Worm (Caenorhabditis elegans) whole organism, L2 larva: Measurements from ENCODE around the gene ifas-1.

Source experiments
- F13H6.1 ChIP-seq: sonication (generic microtip); optimal IDR thresholded peaks from 2 replicates; lab custom pipeline; 2016; ENCODE audit warnings: missing genetic modification characterization, missing compliant biosample characterization
- ZK546.5 ChIP-seq: sonication (generic microtip); optimal IDR thresholded peaks from 2 replicates; lab custom pipeline; 2017; ENCODE audit warnings: missing biosample characterization, missing genetic modification characterization
- alr-1 ChIP-seq: fragments of 150-350 bp; optimal IDR thresholded peaks from 2 replicates; lab custom pipeline; 2014; ENCODE audit warnings: missing biosample characterization, missing genetic modification characterization
- aly-2 ChIP-seq: fragments of 150-350 bp; optimal IDR thresholded peaks from 2 replicates; lab custom pipeline; 2014; ENCODE audit warnings: missing biosample characterization, missing genetic modification characterization
- ama-1 ChIP-seq: fragments of 150-350 bp; optimal IDR thresholded peaks from 2 replicates; lab custom pipeline; 2018; ENCODE audit warnings: inconsistent platforms
- blmp-1 ChIP-seq: sonication (generic microtip); optimal IDR thresholded peaks from 2 replicates; lab custom pipeline; 2017; ENCODE audit warnings: missing genetic modification characterization, mild to moderate bottlenecking, missing compliant biosample characterization, antibody characterized with exemption, moderate library complexity; ENCODE audit not compliant: insufficient read depth
- ceh-16 ChIP-seq: fragments of 150-350 bp; optimal IDR thresholded peaks from 2 replicates; lab custom pipeline; 2014; ENCODE audit warnings: missing biosample characterization, missing genetic modification characterization
- crh-2 ChIP-seq: sonication (generic microtip); optimal IDR thresholded peaks from 2 replicates; lab custom pipeline; 2017; ENCODE audit warnings: missing biosample characterization, missing genetic modification characterization
- dmd-4 ChIP-seq: sonication (generic microtip); optimal IDR thresholded peaks from 2 replicates; lab custom pipeline; 2017; ENCODE audit warnings: missing biosample characterization, missing genetic modification characterization
- egl-27 ChIP-seq: sonication (generic microtip); optimal IDR thresholded peaks from 3 replicates; lab custom pipeline; 2017; ENCODE audit warnings: missing biosample characterization, missing genetic modification reagents, missing genetic modification characterization
- elt-1 ChIP-seq: fragments of 150-350 bp; optimal IDR thresholded peaks from 2 replicates; lab custom pipeline; 2014; ENCODE audit warnings: missing biosample characterization, missing genetic modification characterization
- elt-3 ChIP-seq: sonication (generic microtip); optimal IDR thresholded peaks from 2 replicates; lab custom pipeline; 2017; ENCODE audit warnings: missing biosample characterization, missing genetic modification characterization
- fos-1 ChIP-seq: fragments of 150-350 bp; optimal IDR thresholded peaks from 2 replicates; lab custom pipeline; 2014; ENCODE audit warnings: missing biosample characterization, missing genetic modification characterization
- gmeb-1 ChIP-seq: fragments of 150-350 bp; optimal IDR thresholded peaks from 2 replicates; lab custom pipeline; 2014; ENCODE audit warnings: missing biosample characterization, missing genetic modification characterization
- lin-11 ChIP-seq: fragments of 150-350 bp; sonication (generic microtip); optimal IDR thresholded peaks from 2 replicates; lab custom pipeline; 2014; ENCODE audit warnings: missing biosample characterization, missing genetic modification characterization, inconsistent platforms, mixed read lengths
- lin-13 ChIP-seq: fragments of 150-350 bp; optimal IDR thresholded peaks from 2 replicates; lab custom pipeline; 2014; ENCODE audit warnings: missing biosample characterization, missing genetic modification reagents, missing genetic modification characterization
- lin-39 ChIP-seq: fragments of 150-350 bp; optimal IDR thresholded peaks from 2 replicates; lab custom pipeline; 2014; ENCODE audit warnings: missing biosample characterization, missing genetic modification reagents, missing genetic modification characterization
- lsy-2 ChIP-seq, 2 experiments: fragments of 150-350 bp in 1 of 2; sonication (generic microtip) in 1 of 2; optimal IDR thresholded peaks; 2 replicates each; lab custom pipeline; 2014 to 2017; ENCODE audit warnings: missing biosample characterization in 2 of 2, missing genetic modification characterization in 2 of 2
- mbf-1 ChIP-seq: sonication (generic microtip); optimal IDR thresholded peaks from 2 replicates; lab custom pipeline; 2017; ENCODE audit warnings: missing biosample characterization, missing genetic modification characterization
- mdl-1 ChIP-seq, 2 experiments: fragments of 150-350 bp in 1 of 2; sonication (generic microtip) in 1 of 2; optimal IDR thresholded peaks; 2 replicates each; lab custom pipeline; 2017; ENCODE audit warnings: missing biosample characterization in 2 of 2, missing genetic modification characterization in 2 of 2
- nhr-12 ChIP-seq: fragments of 150-350 bp; optimal IDR thresholded peaks from 2 replicates; lab custom pipeline; 2014; ENCODE audit warnings: missing biosample characterization, missing genetic modification characterization
- nhr-129 ChIP-seq: fragments of 150-350 bp; optimal IDR thresholded peaks from 2 replicates; lab custom pipeline; 2014; ENCODE audit warnings: missing biosample characterization, missing genetic modification characterization
- nhr-21 ChIP-seq: fragments of 150-350 bp; optimal IDR thresholded peaks from 2 replicates; lab custom pipeline; 2014; ENCODE audit warnings: missing biosample characterization, missing genetic modification characterization
- nhr-23 ChIP-seq: fragments of 150-350 bp; optimal IDR thresholded peaks from 2 replicates; lab custom pipeline; 2014; ENCODE audit warnings: missing biosample characterization, missing genetic modification reagents, missing genetic modification characterization
- nhr-237 ChIP-seq: fragments of 150-350 bp; optimal IDR thresholded peaks from 2 replicates; lab custom pipeline; 2014; ENCODE audit warnings: missing biosample characterization, missing genetic modification characterization
- nhr-25 ChIP-seq: fragments of 150-350 bp; sonication (generic microtip); optimal IDR thresholded peaks from 3 replicates; lab custom pipeline; 2014; ENCODE audit warnings: missing biosample characterization, missing genetic modification characterization
- nhr-6 ChIP-seq: fragments of 150-350 bp; optimal IDR thresholded peaks from 2 replicates; lab custom pipeline; 2014; ENCODE audit warnings: missing biosample characterization, missing genetic modification characterization
- nhr-77 ChIP-seq: fragments of 150-350 bp; optimal IDR thresholded peaks from 2 replicates; lab custom pipeline; 2014; ENCODE audit warnings: missing biosample characterization, missing genetic modification characterization
- peb-1 ChIP-seq: fragments of 150-350 bp; optimal IDR thresholded peaks from 2 replicates; lab custom pipeline; 2014; ENCODE audit warnings: missing biosample characterization, missing genetic modification characterization
- sem-4 ChIP-seq: fragments of 150-350 bp; optimal IDR thresholded peaks from 2 replicates; lab custom pipeline; 2014; ENCODE audit warnings: missing biosample characterization, missing genetic modification reagents, missing genetic modification characterization
- skn-1 ChIP-seq: sonication (generic microtip); optimal IDR thresholded peaks from 2 replicates; lab custom pipeline; 2017; ENCODE audit warnings: missing biosample characterization, missing genetic modification characterization
- sma-3 ChIP-seq: sonication (generic microtip); optimal IDR thresholded peaks from 2 replicates; lab custom pipeline; 2016; ENCODE audit warnings: missing genetic modification reagents, missing genetic modification characterization, missing compliant biosample characterization
- sma-9 ChIP-seq, 2 experiments: fragments of 150-350 bp in 1 of 2; sonication (generic microtip) in 1 of 2; optimal IDR thresholded peaks; 2 replicates each; lab custom pipeline; 2014 to 2016; ENCODE audit warnings: missing genetic modification characterization in 2 of 2, mild to moderate bottlenecking in 1 of 2, missing biosample characterization in 1 of 2, missing compliant biosample characterization in 1 of 2, missing genetic modification reagents in 1 of 2, moderate library complexity in 1 of 2
- snpc-4 ChIP-seq: fragments of 150-350 bp; optimal IDR thresholded peaks from 2 replicates; lab custom pipeline; 2014; ENCODE audit warnings: missing biosample characterization, missing genetic modification characterization
- unc-39 ChIP-seq: fragments of 150-350 bp; optimal IDR thresholded peaks from 2 replicates; lab custom pipeline; 2014; ENCODE audit warnings: missing biosample characterization, missing genetic modification characterization
- unc-55 ChIP-seq: fragments of 150-350 bp; sonication (generic microtip); optimal IDR thresholded peaks from 3 replicates; lab custom pipeline; 2014; ENCODE audit warnings: missing biosample characterization, missing genetic modification reagents, missing genetic modification characterization
- zag-1 ChIP-seq: fragments of 150-350 bp; optimal IDR thresholded peaks from 2 replicates; lab custom pipeline; 2014; ENCODE audit warnings: missing biosample characterization, missing genetic modification characterization
- ztf-1 ChIP-seq: fragments of 200-800 bp; sonication (Bioruptor generic); conservative IDR thresholded peaks from 2 replicates; pipeline ENCODE4 v1.3.6; 2022; ENCODE audit warnings: missing genetic modification characterization, missing compliant biosample characterization

ifas-1 gene

ce11 chrII:3701305-3701704 is 12.8 kb upstream of the ifas-1 start, which contains the start of gene srx-105:
srx-105 (minus strand) TSS chrII:3701405.
- TF ChIP-seq egl-27, result no peak
- no peak for TF ChIP-seq nhr-12 (tag; lab: Kevin White, UChicago)
- TF ChIP-seq aly-2 (tag; lab: Kevin White, UChicago), result no peak
- no peak for TF ChIP-seq nhr-25 (tag; lab: Kevin White, UChicago)
- no peak for TF ChIP-seq snpc-4 (tag; lab: Kevin White, UChicago)
- TF ChIP-seq sma-3 (GFP tag; lab: Kevin White, UChicago), result no peak
- TF ChIP-seq nhr-21 (tag; lab: Kevin White, UChicago), result no peak
- no peak for TF ChIP-seq peb-1
- no peak for TF ChIP-seq ceh-16 (tag; lab: Kevin White, UChicago)
- TF ChIP-seq blmp-1 (tag; lab: Kevin White, UChicago), result no peak
- no peak for TF ChIP-seq unc-55 (GFP tag; lab: Kevin White, UChicago)
- no peak for TF ChIP-seq alr-1
- no peak for TF ChIP-seq zag-1
- TF ChIP-seq mbf-1 (tag; lab: Kevin White, UChicago), result no peak
- TF ChIP-seq, all 48 proteins: peak for 0

- TF ChIP-seq sem-4 (tag; lab: Kevin White, UChicago), result no peak
- TF ChIP-seq nhr-21 (tag; lab: Kevin White, UChicago), result no peak
- no peak for TF ChIP-seq nhr-237 (tag; lab: Kevin White, UChicago)
- TF ChIP-seq nhr-23 (tag; lab: Kevin White, UChicago), result no peak
- no peak for TF ChIP-seq lsy-2 (tag; optimal IDR thresholded peaks at IDR 0.05; lab: Kevin White, UChicago)
- TF ChIP-seq skn-1, result no peak
These were observed 11.1 kb upstream of the ifas-1 start, which contains the start of gene srx-104 for ce11 chrII:3699591-3699990. srx-104 (minus strand) TSS chrII:3699691.

- TF ChIP-seq nhr-77 (tag; lab: Kevin White, UChicago) (no peak), zag-1 (no peak), egl-27 (no peak), nhr-6 (tag; lab: Kevin White, UChicago) (no peak), nhr-23 (tag; lab: Kevin White, UChicago) (no peak), sma-9 (GFP tag; optimal IDR thresholded peaks at IDR 0.05; lab: Kevin White, UChicago) (no peak), sma-9 (tag; optimal IDR thresholded peaks at IDR 0.05; lab: Kevin White, UChicago) (no peak), mdl-1 (tag; optimal IDR thresholded peaks at IDR 0.05; lab: Kevin White, UChicago) (no peak), lin-39 (no peak), nhr-25 (tag; lab: Kevin White, UChicago) (no peak), elt-3 (tag; lab: Kevin White, UChicago) (no peak), peb-1 (no peak), snpc-4 (tag; lab: Kevin White, UChicago) (no peak), ama-1 (lab: Kevin White, UChicago) (no peak), unc-39 (tag; lab: Kevin White, UChicago) (no peak), lin-13 (GFP tag; lab: Kevin White, UChicago) (no peak)
- TF ChIP-seq, all 48 proteins: peak for 0
These were observed 6.1 kb upstream of the ifas-1 start, which contains the start of gene srx-102 for ce11 chrII:3694664-3695063. srx-102 (minus strand) TSS chrII:3694764.

ce11 chrII:3690646-3691045 is 2.1 kb upstream of the ifas-1 start, which contains the start of gene srx-101:
srx-101 (minus strand) TSS chrII:3690746.
- no peak for TF ChIP-seq nhr-12 (tag; lab: Kevin White, UChicago)
- no peak for TF ChIP-seq nhr-237 (tag; lab: Kevin White, UChicago)
- TF ChIP-seq peb-1, result no peak
- TF ChIP-seq, all 48 proteins: peak for 0

- TF ChIP-seq unc-55 (GFP tag; lab: Kevin White, UChicago) (peak; percentile 37), mdl-1 (tag; optimal IDR thresholded peaks at IDR 0.05; lab: Kevin White, UChicago) (no peak), fos-1 (tag; lab: Kevin White, UChicago) (peak; percentile 44)
These were observed 3.9 kb downstream of the ifas-1 start for ce11 chrII:3684487-3685067.

- TF ChIP-seq mdl-1 (tag; optimal IDR thresholded peaks at IDR 0.05; lab: Kevin White, UChicago), result peak in 1 of 2 experiments; percentile 55
- no peak for TF ChIP-seq nhr-12 (tag; lab: Kevin White, UChicago)
- TF ChIP-seq nhr-21 (tag; lab: Kevin White, UChicago), result peak; percentile 61
- peak; percentile 91 for TF ChIP-seq gmeb-1
- no peak for TF ChIP-seq ztf-1 (GFP tag; lab: Robert Waterston, UW)
- TF ChIP-seq elt-3 (tag; lab: Kevin White, UChicago), result no peak
- no peak for TF ChIP-seq lin-11 (tag; lab: Kevin White, UChicago)
- TF ChIP-seq sma-3 (GFP tag; lab: Kevin White, UChicago), result peak; percentile 72
- TF ChIP-seq lsy-2 (tag; optimal IDR thresholded peaks at IDR 0.05; lab: Kevin White, UChicago), result peak; percentile 42 to 88
- TF ChIP-seq elt-1 (tag; lab: Kevin White, UChicago), result no peak
- TF ChIP-seq alr-1, result no peak
- TF ChIP-seq peb-1, result no peak
- TF ChIP-seq fos-1 (tag; lab: Kevin White, UChicago), result peak; percentile 78
- TF ChIP-seq F13H6.1 (tag; lab: Kevin White, UChicago), result no peak
- peak; percentile 57 for TF ChIP-seq sem-4 (tag; lab: Kevin White, UChicago)
- TF ChIP-seq nhr-77 (tag; lab: Kevin White, UChicago), result no peak
- TF ChIP-seq aly-2 (tag; lab: Kevin White, UChicago), result no peak
- TF ChIP-seq blmp-1 (tag; lab: Kevin White, UChicago), result no peak
- TF ChIP-seq nhr-25 (tag; lab: Kevin White, UChicago), result no peak
- no peak for TF ChIP-seq nhr-23 (tag; lab: Kevin White, UChicago)
- TF ChIP-seq nhr-129 (tag; lab: Kevin White, UChicago), result peak; percentile 62
- no peak for TF ChIP-seq egl-27
- TF ChIP-seq dmd-4 (tag; lab: Kevin White, UChicago), result no peak
- no peak for TF ChIP-seq ZK546.5
- peak; percentile 72 for TF ChIP-seq crh-2 (tag; lab: Kevin White, UChicago)
These were observed 5.7 kb downstream of the ifas-1 start, which contains the start of gene F19B10.1 for ce11 chrII:3682770-3683234. F19B10.1 (plus strand) TSS chrII:3683184.
